Worm (Caenorhabditis elegans): Measurements from ENCODE around the gene C44C10.12.

DNA sequence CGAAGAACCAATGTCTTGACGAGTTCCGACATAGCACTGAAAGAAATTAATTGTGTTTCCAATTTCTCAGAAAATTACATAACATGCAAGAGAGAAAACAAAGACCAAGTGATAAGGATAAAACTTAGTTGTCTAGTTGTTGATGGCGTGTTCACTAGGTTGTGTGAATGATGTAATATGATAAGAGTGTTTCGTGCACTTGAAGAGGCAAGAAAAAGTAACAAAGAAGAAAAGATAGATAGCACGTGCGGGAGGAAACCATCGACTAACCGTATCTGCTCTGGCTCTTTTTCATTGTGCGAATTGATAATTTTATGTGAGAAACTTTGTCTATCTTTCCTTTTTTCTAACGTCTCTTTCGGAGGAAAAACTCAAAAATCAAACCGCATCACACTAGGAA is 35.2 kb upstream of the C44C10.12 start, which contains the start of gene sfxn-1.5:
- no peak for TF ChIP-seq nhr-12 (tag; optimal IDR thresholded peaks at IDR 0.05)
- peak in 1 of 2 experiments; percentile 55 for TF ChIP-seq mdl-1 (tag; optimal IDR thresholded peaks at IDR 0.05)
- no peak for TF ChIP-seq egl-27 (tag; optimal IDR thresholded peaks at IDR 0.05)
- no peak for TF ChIP-seq skn-1 (tag; optimal IDR thresholded peaks at IDR 0.05)
- no peak for TF ChIP-seq aha-1 (tag; optimal IDR thresholded peaks at IDR 0.05)
- TF ChIP-seq hlh-4 (tag; optimal IDR thresholded peaks at IDR 0.05), result no peak
- TF ChIP-seq nhr-28 (tag; optimal IDR thresholded peaks at IDR 0.05), result no peak
- peak; percentile 75 for TF ChIP-seq pqm-1 (tag; optimal IDR thresholded peaks at IDR 0.05)

All from whole organism, L1 larva.